Worm (Caenorhabditis elegans): Measurements from ENCODE around the gene pssy-2.
A peak's percentile ranks its signal among the peaks of the same experiment; 100 is the strongest.

The pssy-2 gene

ce11 chrIII:13457305-13457704 lies 14.3 kb upstream of the pssy-2 start:
- TF ChIP-seq isw-1 (GFP tag; IDR thresholded peaks at IDR 0.05) = no peak
- TF ChIP-seq efl-3 (GFP tag; optimal IDR thresholded peaks at IDR 0.05) = no peak
- no peak for TF ChIP-seq pqm-1 (tag; optimal IDR thresholded peaks at IDR 0.05)
- TF ChIP-seq grh-1 (GFP tag; IDR thresholded peaks at IDR 0.05) = no peak
- TF ChIP-seq nhr-19 (GFP tag; conservative IDR thresholded peaks at IDR 0.05) = no peak
- TF ChIP-seq aha-1 (tag; optimal IDR thresholded peaks at IDR 0.05) = no peak
- no peak for TF ChIP-seq lin-15B (tag; optimal IDR thresholded peaks at IDR 0.05)
- no peak for TF ChIP-seq ztf-4 (tag; optimal IDR thresholded peaks at IDR 0.05)
- TF ChIP-seq nhr-76 (tag; optimal IDR thresholded peaks at IDR 0.05) = no peak
- no peak for TF ChIP-seq mep-1 (tag; optimal IDR thresholded peaks at IDR 0.05)
- no peak for TF ChIP-seq zag-1 (tag; optimal IDR thresholded peaks at IDR 0.05)
- TF ChIP-seq fkh-4 (tag; optimal IDR thresholded peaks at IDR 0.05; ENCODE audit: borderline replicate concordance) = no peak
- TF ChIP-seq hpl-2 (GFP tag; optimal IDR thresholded peaks at IDR 0.05) = no peak
- no peak for TF ChIP-seq nhr-77 (tag; optimal IDR thresholded peaks at IDR 0.05)
- TF ChIP-seq sox-4 (tag; optimal IDR thresholded peaks at IDR 0.05) = no peak
- TF ChIP-seq pag-3 (tag; optimal IDR thresholded peaks at IDR 0.05; ENCODE audit: borderline replicate concordance, insufficient read depth) = no peak

DNA sequence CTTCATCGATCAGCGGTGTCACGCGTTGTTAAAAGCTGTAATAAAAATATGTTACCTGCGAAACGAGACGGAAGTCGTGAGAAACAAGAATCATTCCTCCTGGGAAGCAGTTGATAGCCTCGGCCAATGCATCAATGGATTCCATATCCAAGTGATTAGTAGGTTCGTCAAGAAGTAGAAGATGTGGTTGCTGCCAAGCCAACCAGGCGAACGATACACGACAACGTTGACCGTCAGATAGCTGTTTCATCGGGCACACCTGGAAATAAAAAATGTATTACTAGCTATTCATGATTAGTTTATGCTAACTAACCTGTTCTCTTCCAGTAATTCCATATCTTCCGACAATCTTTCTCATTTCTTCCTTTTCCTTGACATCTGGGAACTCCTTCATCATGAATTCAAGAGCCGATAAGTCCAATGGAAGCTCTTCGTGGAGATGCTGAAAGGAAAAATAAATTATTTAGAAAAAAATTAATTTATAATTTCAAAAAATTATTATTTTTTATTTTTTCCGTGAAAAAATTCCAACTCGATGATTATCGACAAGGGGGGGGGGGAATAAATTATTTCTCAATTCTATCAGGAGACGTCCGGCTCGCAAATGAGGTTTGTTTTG lies 12.5 kb upstream of the pssy-2 start, which contains the start of gene tag-164:
Gene tag-164 (plus strand): TSS at position 569 of the 619 bp plus-strand sequence.
- TF ChIP-seq alr-1 (tag; optimal IDR thresholded peaks at IDR 0.05; ENCODE audit: borderline replicate concordance) (no peak), nhr-20 (tag; optimal IDR thresholded peaks at IDR 0.05) (no peak), unc-86 (tag; optimal IDR thresholded peaks at IDR 0.05) (no peak), hlh-17 (GFP tag; optimal IDR thresholded peaks at IDR 0.05; ENCODE audit: borderline replicate concordance) (no peak), dsc-1 (tag; optimal IDR thresholded peaks at IDR 0.05) (no peak), blmp-1 (tag; optimal IDR thresholded peaks at IDR 0.05) (no peak), nhr-77 (tag; optimal IDR thresholded peaks at IDR 0.05) (no peak), nhr-85 (tag) (no peak), lin-35 (GFP tag; optimal IDR thresholded peaks at IDR 0.05) (no peak), mdl-1 (tag; optimal IDR thresholded peaks at IDR 0.05) (no peak), dpl-1 (GFP tag; optimal IDR thresholded peaks at IDR 0.05) (no peak), swsn-7 (tag; optimal IDR thresholded peaks at IDR 0.05) (no peak), fos-1 (tag; optimal IDR thresholded peaks at IDR 0.05) (no peak), ceh-63 (GFP tag; optimal IDR thresholded peaks at IDR 0.05) (no peak), jun-1 (tag; optimal IDR thresholded peaks at IDR 0.05) (no peak), unc-130 (tag; optimal IDR thresholded peaks at IDR 0.05) (no peak), ceh-90 (tag; optimal IDR thresholded peaks at IDR 0.05) (no peak), lin-14 (GFP tag; optimal IDR thresholded peaks at IDR 0.05) (no peak), nhr-71 (tag; optimal IDR thresholded peaks at IDR 0.05) (no peak)

DNA sequence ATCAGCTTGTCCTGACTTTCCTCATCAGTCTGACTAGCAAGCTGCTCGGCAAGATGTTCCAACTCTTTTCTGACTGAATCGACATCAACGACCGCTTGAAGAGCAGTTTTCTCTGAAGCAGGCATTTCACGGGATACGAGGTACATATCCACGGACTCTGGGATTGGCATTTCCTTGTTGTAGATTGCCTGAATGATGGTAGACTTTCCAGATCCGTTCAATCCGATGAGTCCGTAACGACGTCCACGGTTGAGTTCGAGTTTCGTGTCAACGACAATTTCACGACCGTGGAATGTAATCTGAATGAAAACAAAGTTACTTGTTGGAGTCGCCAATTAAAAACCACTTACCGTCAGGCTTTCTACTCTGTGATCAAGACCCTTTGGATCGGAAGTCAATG lies 10.1 kb upstream of the pssy-2 start:
- TF ChIP-seq dsc-1 (tag; optimal IDR thresholded peaks at IDR 0.05) = no peak
- no peak for TF ChIP-seq efl-1 (optimal IDR thresholded peaks at IDR 0.05)
- peak in 1 of 2 experiments; percentile 61 for TF ChIP-seq efl-1 (GFP tag; optimal IDR thresholded peaks at IDR 0.05 in 1 of 2)
- TF ChIP-seq nhr-85 (tag) = peak; percentile 67
- TF ChIP-seq ceh-88 (GFP tag; IDR thresholded peaks at IDR 0.05) = no peak

DNA sequence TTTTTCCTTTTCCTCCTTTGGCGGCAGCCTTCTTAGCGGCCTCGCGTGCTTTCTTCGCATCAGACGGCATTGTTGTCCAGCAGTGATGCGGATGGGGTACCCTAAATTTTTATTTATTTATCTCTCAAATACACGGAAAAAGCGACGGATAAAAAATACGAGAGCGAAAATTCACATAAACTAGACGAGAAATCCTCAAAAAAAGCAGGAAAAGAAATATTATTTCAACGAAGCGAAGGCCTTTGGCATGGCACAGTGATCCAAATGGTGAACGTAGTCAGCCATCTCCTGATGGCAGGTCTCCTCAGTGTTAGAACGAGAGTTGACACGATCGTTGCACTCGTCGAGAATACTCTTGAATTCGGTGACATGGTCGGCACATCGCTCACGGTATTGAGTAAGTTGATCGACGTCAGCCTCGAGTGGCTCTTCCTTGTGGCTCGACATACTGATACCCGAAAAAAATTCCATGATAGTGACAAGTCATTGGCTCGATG lies 9.4 kb upstream of the pssy-2 start, which contains the start of the genes abcf-2 and T27E9.2:
Gene abcf-2 (minus strand): TSS at position 101 of the 497 bp plus-strand sequence.
Gene T27E9.2 (minus strand): TSS at position 447 of the 497 bp plus-strand sequence.
- TF ChIP-seq efl-1 (optimal IDR thresholded peaks at IDR 0.05) (no peak), efl-1 (GFP tag; optimal IDR thresholded peaks at IDR 0.05 in 1 of 2) (peak in 1 of 2 experiments; percentile 86), ceh-88 (GFP tag; IDR thresholded peaks at IDR 0.05) (no peak)

Measured in whole organism, L1 larva.